Fruit fly (Drosophila melanogaster) whole organism: ENCODE data around the gene cad.

Experiments
- CG8478 ChIP-seq: fragments of >200 bp; optimal IDR thresholded peaks from 2 replicates; lab custom pipeline; 2018; ENCODE audit warnings: inconsistent platforms
- Dll ChIP-seq: fragments of >200 bp; optimal IDR thresholded peaks from 2 replicates; lab custom pipeline; 2017
- EcR ChIP-seq, 2 experiments: fragments of >200 bp; optimal IDR thresholded peaks; 2 replicates each; lab custom pipeline; 2017; ENCODE audit warnings: missing biosample characterization in 2 of 2, missing genetic modification characterization in 2 of 2, missing genetic modification reagents in 2 of 2
- pan ChIP-seq: fragments of >200 bp; optimal IDR thresholded peaks from 2 replicates; lab custom pipeline; 2017
- psq ChIP-seq: fragments of >200 bp; optimal IDR thresholded peaks from 2 replicates; lab custom pipeline; 2017
- usp ChIP-seq: fragments of >200 bp; optimal IDR thresholded peaks from 2 replicates; lab custom pipeline; 2017; ENCODE audit warnings: missing biosample characterization, missing genetic modification characterization, mixed read lengths

cad gene

DNA sequence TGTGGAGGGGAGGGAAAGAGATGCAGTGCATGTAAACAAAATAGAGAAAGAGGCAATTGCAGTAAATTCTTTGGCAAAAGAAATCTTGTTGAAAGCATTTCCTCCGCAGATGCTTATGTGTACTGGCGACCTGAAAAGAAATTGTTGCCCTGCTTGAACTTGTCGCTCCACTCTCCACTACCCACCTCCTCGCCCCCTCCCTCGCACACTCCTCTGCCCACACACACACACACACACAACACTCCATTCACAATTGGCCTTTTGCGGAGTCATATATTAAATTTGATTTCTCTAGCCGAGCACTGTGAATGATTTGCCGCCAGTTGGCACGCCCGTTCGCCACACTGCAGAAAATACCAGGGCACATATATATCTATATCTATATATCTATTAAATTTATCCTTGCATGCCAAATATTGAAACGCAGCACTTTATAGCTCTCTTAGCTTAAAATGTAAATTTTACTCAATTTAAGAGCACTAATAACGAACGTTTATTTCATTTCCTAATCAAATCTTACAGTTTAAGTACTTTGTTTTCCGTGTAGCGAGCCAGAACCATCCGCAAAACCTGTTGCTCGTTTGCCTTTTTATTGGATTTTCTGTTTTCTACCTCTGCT lies 11.6 kb upstream of the cad start:
- TF ChIP-seq EcR (GFP tag; optimal IDR thresholded peaks at IDR 0.05; lab: Kevin White, UChicago) (no peak), pan (lab: Kevin White, UChicago) (no peak), psq (lab: Kevin White, UChicago) (no peak), CG8478 (no peak), usp (GFP tag; lab: Kevin White, UChicago) (no peak), Dll (no peak)

DNA sequence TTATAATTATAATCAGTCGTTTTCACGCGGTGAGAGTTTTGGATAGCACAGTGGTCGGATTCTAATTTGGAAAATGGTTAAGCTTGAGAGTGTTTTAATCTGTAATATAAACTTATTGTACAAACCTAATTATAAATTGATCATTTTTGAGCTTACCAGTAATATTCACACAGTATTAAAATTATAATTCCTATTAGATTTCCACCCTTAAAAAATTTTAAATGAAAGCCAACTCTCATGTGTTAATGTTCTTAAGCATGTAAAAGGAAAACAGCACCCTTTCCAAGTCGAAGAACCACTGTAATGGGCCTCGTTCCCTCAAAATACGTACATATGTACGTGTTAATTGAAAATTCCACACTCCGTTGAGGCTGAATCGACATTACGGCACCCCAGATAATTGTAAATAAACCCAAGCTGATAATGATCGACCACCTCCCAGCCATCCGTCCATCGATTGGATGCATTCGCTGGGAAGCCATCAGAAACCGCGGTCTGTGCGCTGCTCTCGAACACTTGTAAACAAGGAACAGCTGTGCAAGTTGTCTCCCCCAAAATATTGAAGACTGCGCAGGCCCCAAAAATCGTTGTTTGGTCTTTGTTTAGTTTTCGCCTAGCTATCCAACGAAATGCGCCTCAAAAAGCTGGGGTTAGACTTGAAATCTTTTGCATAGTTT lies 10.6 kb upstream of the cad start:
- TF ChIP-seq CG8478 (no peak), usp (GFP tag; lab: Kevin White, UChicago) (no peak), EcR (GFP tag; optimal IDR thresholded peaks at IDR 0.05; lab: Kevin White, UChicago) (no peak), psq (lab: Kevin White, UChicago) (no peak), pan (lab: Kevin White, UChicago) (no peak), Dll (no peak)

DNA sequence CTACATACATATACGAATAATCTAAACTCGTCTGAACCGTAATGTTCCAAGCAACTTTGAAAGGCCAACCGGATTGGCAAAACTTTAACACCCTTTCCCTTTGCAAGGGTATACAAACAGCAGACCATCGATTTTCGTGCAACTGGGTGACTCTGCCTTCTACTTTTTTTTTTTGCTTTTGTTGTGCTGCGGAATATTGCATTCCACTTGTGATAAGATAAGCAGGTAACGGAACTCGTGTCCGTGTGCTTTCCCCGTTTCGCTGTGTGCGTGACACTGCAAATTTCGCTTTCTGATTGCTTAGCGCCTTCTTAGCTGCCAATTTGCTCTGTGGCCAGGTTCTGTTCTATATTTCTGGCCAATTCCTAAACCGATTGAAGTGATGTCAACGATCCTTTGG lies 9.6 kb upstream of the cad start:
- TF ChIP-seq usp (GFP tag; lab: Kevin White, UChicago) (no peak), CG8478 (no peak), EcR (GFP tag; optimal IDR thresholded peaks at IDR 0.05; lab: Kevin White, UChicago) (no peak), Dll (no peak), pan (lab: Kevin White, UChicago) (no peak)

DNA sequence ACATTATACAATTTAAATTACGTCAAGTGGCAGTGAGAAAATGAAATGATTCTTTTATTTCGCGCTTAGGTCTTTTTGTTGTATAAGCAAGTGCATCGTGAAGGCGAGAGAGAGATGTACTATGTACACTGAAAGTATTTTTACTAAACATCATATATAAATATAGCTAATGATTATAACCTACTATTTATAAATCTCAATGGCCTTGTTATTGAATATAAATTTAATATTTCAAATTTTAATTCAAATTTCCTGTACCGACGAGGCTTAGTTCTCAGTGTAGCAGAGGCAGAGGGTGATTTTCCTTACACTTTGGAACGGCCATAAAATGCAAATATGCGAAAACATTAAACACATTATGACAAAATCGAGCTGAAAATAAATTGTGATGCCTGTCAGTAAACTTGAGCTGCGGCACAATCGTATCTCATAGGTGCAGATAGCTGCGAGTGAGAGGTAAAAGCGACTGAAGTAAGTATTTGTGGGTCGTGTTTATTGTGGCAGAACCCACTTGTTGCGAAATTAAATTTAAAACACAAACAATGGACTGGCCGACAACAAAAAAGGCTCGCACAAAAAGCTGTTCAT lies 8.5 kb upstream of the cad start:
- TF ChIP-seq pan (lab: Kevin White, UChicago): no peak
- no peak for TF ChIP-seq CG8478
- TF ChIP-seq psq (lab: Kevin White, UChicago): no peak
- TF ChIP-seq Dll: no peak
- TF ChIP-seq usp (GFP tag; lab: Kevin White, UChicago): no peak
- TF ChIP-seq EcR (GFP tag; optimal IDR thresholded peaks at IDR 0.05; lab: Kevin White, UChicago): no peak

DNA sequence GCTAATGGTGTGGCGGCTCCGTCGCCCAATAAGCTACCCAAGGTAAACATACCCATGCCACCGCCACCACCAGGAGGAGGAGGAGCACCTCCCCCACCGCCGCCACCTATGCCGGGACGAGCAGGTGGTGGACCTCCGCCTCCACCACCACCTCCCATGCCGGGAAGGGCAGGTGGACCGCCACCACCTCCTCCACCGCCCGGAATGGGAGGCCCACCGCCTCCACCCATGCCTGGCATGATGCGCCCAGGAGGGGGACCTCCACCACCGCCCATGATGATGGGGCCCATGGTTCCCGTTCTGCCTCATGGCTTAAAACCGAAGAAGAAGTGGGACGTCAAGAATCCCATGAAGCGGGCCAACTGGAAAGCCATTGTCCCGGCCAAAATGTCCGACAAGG lies 5.9 kb upstream of the cad start:
- no peak for TF ChIP-seq CG8478
- TF ChIP-seq psq (lab: Kevin White, UChicago): no peak
- TF ChIP-seq usp (GFP tag; lab: Kevin White, UChicago): no peak
- TF ChIP-seq Dll: no peak
- no peak for TF ChIP-seq pan (lab: Kevin White, UChicago)
- no peak for TF ChIP-seq EcR (GFP tag; optimal IDR thresholded peaks at IDR 0.05; lab: Kevin White, UChicago)

DNA sequence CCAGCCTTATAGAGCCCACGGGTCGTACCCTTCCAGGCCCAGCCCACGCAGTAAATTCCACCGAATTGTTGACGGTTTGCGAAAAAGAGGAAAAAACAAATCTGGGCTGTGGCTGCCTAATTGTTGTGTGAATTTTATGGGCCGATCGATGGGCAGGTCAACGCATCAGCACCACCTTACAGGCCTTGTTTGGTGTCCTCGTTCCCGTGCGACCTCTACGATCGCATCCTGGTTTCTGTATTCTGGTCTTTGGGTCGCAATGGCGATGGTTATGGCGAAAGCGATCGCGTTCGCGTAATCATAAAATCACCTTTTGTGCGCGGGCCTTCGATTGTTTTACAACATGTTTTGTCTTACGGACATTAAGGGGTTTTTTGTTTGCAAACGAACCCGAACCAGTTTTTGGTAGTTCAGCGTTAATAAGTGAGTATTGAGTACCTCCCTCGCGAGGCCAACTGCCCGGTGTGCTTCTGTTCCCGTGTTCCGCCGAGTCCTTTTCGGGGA lies 1.9 kb upstream of the cad start:
- no peak for TF ChIP-seq CG8478
- no peak for TF ChIP-seq Dll
- no peak for TF ChIP-seq usp (GFP tag; lab: Kevin White, UChicago)
- TF ChIP-seq psq (lab: Kevin White, UChicago): no peak
- no peak for TF ChIP-seq EcR (GFP tag; optimal IDR thresholded peaks at IDR 0.05; lab: Kevin White, UChicago)
- TF ChIP-seq pan (lab: Kevin White, UChicago): no peak

DNA sequence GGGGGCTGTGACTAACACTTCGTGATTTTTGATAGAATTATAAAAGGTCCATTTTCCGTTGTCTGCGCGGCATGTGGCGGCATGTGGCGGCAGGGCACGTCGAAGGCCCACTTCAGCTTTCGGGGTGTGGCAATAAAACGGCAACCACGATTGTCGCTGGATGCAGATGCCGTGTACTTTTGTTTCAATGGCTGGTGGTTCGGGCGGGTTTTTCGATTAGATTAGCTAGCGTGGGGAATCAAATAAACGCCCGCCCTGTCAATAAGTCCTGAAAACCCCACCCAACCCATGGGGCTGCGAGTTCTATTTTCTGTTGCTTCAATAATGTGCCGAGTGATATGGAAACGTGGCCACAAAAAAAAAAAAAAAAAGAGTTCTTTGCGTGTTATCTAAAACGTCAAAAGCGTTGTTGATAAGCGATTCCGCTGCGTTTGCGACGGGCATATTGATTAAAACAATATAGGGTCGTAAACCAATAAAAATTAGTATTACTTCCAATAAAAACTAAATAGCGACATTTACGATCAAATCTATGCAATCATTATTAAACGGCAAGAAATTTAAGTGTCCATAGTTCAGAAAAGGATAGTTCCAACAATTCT lies 3.0 kb downstream of the cad start:
- TF ChIP-seq usp (GFP tag; lab: Kevin White, UChicago) (no peak), CG8478 (no peak), EcR (GFP tag; optimal IDR thresholded peaks at IDR 0.05; lab: Kevin White, UChicago) (no peak), pan (lab: Kevin White, UChicago) (no peak), Dll (no peak), psq (lab: Kevin White, UChicago) (no peak)

DNA sequence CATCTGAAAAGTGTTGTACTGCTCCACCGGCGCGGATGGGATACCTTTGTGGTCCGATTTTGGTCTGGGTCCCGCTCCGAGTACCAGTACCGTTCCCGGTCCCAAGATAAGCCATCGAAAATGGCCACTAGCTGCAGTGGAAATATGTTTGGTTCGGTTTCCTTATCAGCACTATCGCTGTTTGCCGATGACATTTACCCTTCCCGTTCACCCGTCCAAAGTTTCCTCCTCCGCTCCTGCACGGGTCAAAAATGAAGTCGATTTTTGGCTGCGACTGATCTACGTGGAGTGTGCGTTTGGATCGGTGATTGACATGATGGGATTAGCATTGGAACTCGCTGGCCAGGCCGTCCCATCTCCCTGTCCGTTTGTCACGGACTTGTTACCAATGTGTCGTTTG lies 3.9 kb downstream of the cad start:
- TF ChIP-seq psq (lab: Kevin White, UChicago) (no peak), CG8478 (no peak), usp (GFP tag; lab: Kevin White, UChicago) (no peak), pan (lab: Kevin White, UChicago) (no peak), Dll (no peak), EcR (GFP tag; optimal IDR thresholded peaks at IDR 0.05; lab: Kevin White, UChicago) (no peak)

DNA sequence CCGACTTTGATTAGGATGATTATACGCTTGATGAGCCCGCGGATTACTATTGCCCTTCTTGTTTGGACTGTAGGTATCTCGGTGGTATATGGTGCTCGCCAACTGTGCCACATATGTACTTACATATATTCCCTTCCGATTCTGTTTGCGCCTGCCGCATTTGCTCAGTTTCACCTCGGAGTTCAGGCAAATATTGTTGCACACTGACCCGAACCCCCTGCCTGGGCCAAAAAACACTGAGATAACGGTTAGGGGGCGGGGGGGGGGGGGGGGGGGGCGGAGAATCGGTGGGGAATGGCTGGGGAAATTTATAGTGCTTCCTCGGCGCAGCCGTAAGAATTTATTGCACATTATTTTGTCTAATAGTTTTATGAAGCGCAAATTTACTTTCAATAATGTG lies 5.4 kb downstream of the cad start:
- TF ChIP-seq pan (lab: Kevin White, UChicago) (no peak), CG8478 (no peak), Dll (no peak), EcR (GFP tag; optimal IDR thresholded peaks at IDR 0.05; lab: Kevin White, UChicago) (no peak), psq (lab: Kevin White, UChicago) (no peak), usp (GFP tag; lab: Kevin White, UChicago) (no peak)

DNA sequence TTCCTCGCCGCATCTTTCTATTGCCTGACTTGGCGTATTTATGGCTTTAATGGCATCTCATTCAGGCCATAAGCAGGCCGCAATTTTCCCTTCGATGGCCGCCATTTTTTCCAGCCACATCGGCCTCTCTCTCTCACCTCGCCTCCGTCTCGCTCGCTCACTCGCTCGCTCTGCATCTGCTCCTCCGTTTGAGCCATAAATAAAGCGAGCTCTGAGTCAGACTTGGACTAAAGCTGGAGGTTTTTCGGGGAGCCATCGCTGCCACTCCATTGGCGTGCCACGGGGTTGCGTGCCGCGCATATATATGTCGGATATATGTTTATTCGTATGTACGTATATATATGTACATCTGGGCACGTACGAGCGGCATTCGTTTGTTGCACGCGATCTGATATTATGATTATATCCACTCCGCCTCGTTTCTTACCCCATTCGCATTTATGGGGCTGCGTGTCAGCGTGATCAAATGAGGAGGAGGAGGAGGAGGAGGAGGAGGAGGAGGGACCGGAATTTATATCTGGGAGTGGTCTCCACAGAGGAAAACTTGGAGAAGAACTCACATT lies 6.5 kb downstream of the cad start:
- no peak for TF ChIP-seq usp (GFP tag; lab: Kevin White, UChicago)
- TF ChIP-seq EcR (GFP tag; optimal IDR thresholded peaks at IDR 0.05; lab: Kevin White, UChicago): no peak
- no peak for TF ChIP-seq pan (lab: Kevin White, UChicago)
- TF ChIP-seq Dll: no peak
- no peak for TF ChIP-seq CG8478
- no peak for TF ChIP-seq psq (lab: Kevin White, UChicago)

DNA sequence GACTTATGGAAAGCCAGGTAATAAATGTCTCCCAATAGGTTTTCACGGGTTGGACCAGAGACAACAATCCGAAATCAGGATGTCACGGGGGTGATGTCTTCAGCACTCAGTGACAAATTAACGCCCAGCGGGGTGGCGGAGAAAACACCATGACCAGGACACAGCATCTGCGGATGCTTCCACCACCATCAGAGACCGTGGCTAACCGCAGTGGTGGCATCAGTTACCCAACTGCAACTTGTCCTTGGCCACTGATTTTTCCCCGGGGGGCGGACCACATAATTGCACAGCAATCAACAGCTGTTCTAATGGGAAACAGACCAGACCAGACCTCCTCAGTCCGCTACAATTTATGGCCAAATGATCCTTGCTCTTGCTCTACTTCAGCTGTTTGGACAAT lies 7.8 kb downstream of the cad start:
- TF ChIP-seq CG8478 (no peak), EcR (GFP tag; optimal IDR thresholded peaks at IDR 0.05; lab: Kevin White, UChicago) (no peak)
